Worm (Caenorhabditis elegans) whole organism, L4 larva: ENCODE data around the gene ceh-62.

ENCODE experiments used
- R02D3.7 ChIP-seq: fragments of 150-350 bp; sonication (generic microtip); optimal IDR thresholded peaks from 3 replicates; lab custom pipeline; 2014; ENCODE audit warnings: missing biosample characterization, missing genetic modification characterization
- Y75B8A.6 ChIP-seq: fragments of 200-800 bp; sonication (Bioruptor generic); IDR thresholded peaks from 2 replicates; pipeline ENCODE4 v1.3.6; 2022; ENCODE audit warnings: missing genetic modification reagents, missing genetic modification characterization, missing compliant biosample characterization
- aly-2 ChIP-seq: sonication (generic microtip); optimal IDR thresholded peaks from 2 replicates; lab custom pipeline; 2018; ENCODE audit warnings: missing biosample characterization, missing genetic modification characterization
- dmd-6 ChIP-seq: fragments of 200-800 bp; sonication (Bioruptor generic); IDR thresholded peaks from 2 replicates; pipeline ENCODE4 v1.3.6; 2022; ENCODE audit warnings: missing genetic modification reagents, missing genetic modification characterization, missing compliant biosample characterization
- hif-1 ChIP-seq, 2 experiments: sonication (generic microtip); optimal IDR thresholded peaks; 2 replicates each; lab custom pipeline; 2016 to 2017; ENCODE audit warnings: missing compliant biosample characterization in 2 of 2, missing genetic modification characterization in 2 of 2, missing genetic modification reagents in 2 of 2, missing genotype in 2 of 2, mild to moderate bottlenecking in 1 of 2
- hmg-1.1 ChIP-seq: fragments of 200-800 bp; sonication (Bioruptor generic); IDR thresholded peaks from 2 replicates; pipeline ENCODE4 v1.3.6; 2022; ENCODE audit warnings: missing genetic modification reagents, missing genetic modification characterization, missing compliant biosample characterization
- jun-1 ChIP-seq: fragments of 150-350 bp; optimal IDR thresholded peaks from 2 replicates; lab custom pipeline; 2014; ENCODE audit warnings: missing biosample characterization, missing genetic modification reagents, missing genetic modification characterization
- nhr-237 ChIP-seq: sonication (generic microtip); optimal IDR thresholded peaks from 2 replicates; lab custom pipeline; 2017; ENCODE audit warnings: missing biosample characterization, missing genetic modification characterization
- nhr-6 ChIP-seq: fragments of 150-350 bp; optimal IDR thresholded peaks from 2 replicates; lab custom pipeline; 2014; ENCODE audit warnings: missing biosample characterization, missing genetic modification characterization
- nhr-76 ChIP-seq: fragments of 150-350 bp; optimal IDR thresholded peaks from 2 replicates; lab custom pipeline; 2014; ENCODE audit warnings: missing biosample characterization, missing genetic modification characterization
- nhr-77 ChIP-seq: fragments of 150-350 bp; optimal IDR thresholded peaks from 2 replicates; lab custom pipeline; 2014; ENCODE audit warnings: missing biosample characterization, missing genetic modification characterization
- skn-1 ChIP-seq: fragments of 150-350 bp; optimal IDR thresholded peaks from 2 replicates; lab custom pipeline; 2014; ENCODE audit warnings: missing biosample characterization, missing genetic modification characterization
- unc-39 ChIP-seq: sonication (generic microtip); optimal IDR thresholded peaks from 2 replicates; lab custom pipeline; 2017; ENCODE audit warnings: missing biosample characterization, missing genetic modification characterization

ce11 chrII:10820679-10821078 is 15.1 kb downstream of the ceh-62 start, which contains the start of gene ech-4:
- no peak for TF ChIP-seq unc-39
- TF ChIP-seq aly-2 (tag; lab: Kevin White, UChicago) = no peak
- no peak for TF ChIP-seq nhr-77 (tag; lab: Kevin White, UChicago)
- no peak for TF ChIP-seq nhr-237 (tag; lab: Kevin White, UChicago)
- TF ChIP-seq R02D3.7 (tag; lab: Kevin White, UChicago) = no peak
- no peak for TF ChIP-seq jun-1 (tag; lab: Kevin White, UChicago)
- TF ChIP-seq hmg-1.1 (GFP tag; lab: Robert Waterston, UW) = no peak
- TF ChIP-seq nhr-6 = no peak
- no peak for TF ChIP-seq hif-1 (tag; optimal IDR thresholded peaks at IDR 0.05; lab: Kevin White, UChicago)
- TF ChIP-seq nhr-76 (tag; lab: Kevin White, UChicago) = no peak
- TF ChIP-seq Y75B8A.6 (GFP tag; lab: Robert Waterston, UW) = no peak
- no peak for TF ChIP-seq dmd-6
- TF ChIP-seq skn-1 (tag; lab: Kevin White, UChicago) = no peak
